Worm (Caenorhabditis elegans): Measurements from ENCODE around the gene alh-13.

ce11 chrX:12829055-12829454 is 46.9 kb downstream of the alh-13 start:
- TF ChIP-seq lin-39 (tag; optimal IDR thresholded peaks at IDR 0.05) (no peak), ztf-11 (tag; optimal IDR thresholded peaks at IDR 0.05) (no peak), nhr-77 (tag; optimal IDR thresholded peaks at IDR 0.05) (no peak), ama-1 (optimal IDR thresholded peaks at IDR 0.05) (no peak), unc-62 (GFP tag; optimal IDR thresholded peaks at IDR 0.05) (no peak), nhr-10 (tag; optimal IDR thresholded peaks at IDR 0.05) (no peak), nhr-11 (tag; optimal IDR thresholded peaks at IDR 0.05) (no peak), snpc-4 (tag; optimal IDR thresholded peaks at IDR 0.05) (no peak), elt-3 (tag; optimal IDR thresholded peaks at IDR 0.05) (no peak)

Data from whole organism, L2 larva.